Worm (Caenorhabditis elegans) whole organism, L4 larva: ENCODE results near the gene shpk-1.

ENCODE experiments used
- F37D6.2 ChIP-seq: sonication (generic microtip); optimal IDR thresholded peaks from 2 replicates; lab custom pipeline; 2016; ENCODE audit warnings: mild to moderate bottlenecking, missing genetic modification characterization, missing compliant biosample characterization
- attf-4 ChIP-seq: sonication (generic microtip); optimal IDR thresholded peaks from 3 replicates; lab custom pipeline; 2017; ENCODE audit warnings: missing biosample characterization, missing genetic modification characterization
- ceh-20 ChIP-seq: fragments of 200-800 bp; sonication (Bioruptor generic); IDR thresholded peaks from 2 replicates; pipeline ENCODE4 v1.3.6; 2022; ENCODE audit warnings: missing genetic modification reagents, missing genetic modification characterization, missing compliant biosample characterization
- ceh-28 ChIP-seq: fragments of 150-350 bp; optimal IDR thresholded peaks from 2 replicates; lab custom pipeline; 2014; ENCODE audit warnings: missing biosample characterization, missing genetic modification reagents, missing genetic modification characterization
- ceh-62 ChIP-seq: sonication (generic microtip); optimal IDR thresholded peaks from 2 replicates; lab custom pipeline; 2017; ENCODE audit warnings: missing biosample characterization, missing genetic modification characterization
- ceh-82 ChIP-seq: sonication (generic microtip); optimal IDR thresholded peaks from 2 replicates; lab custom pipeline; 2017; ENCODE audit warnings: missing biosample characterization, missing genetic modification characterization
- ces-1 ChIP-seq: fragments of 150-350 bp; sonication (generic microtip); optimal IDR thresholded peaks from 4 replicates; lab custom pipeline; 2014; ENCODE audit warnings: missing biosample characterization, missing genetic modification reagents, missing genetic modification characterization
- cey-2 ChIP-seq: sonication (generic microtip); optimal IDR thresholded peaks from 3 replicates; lab custom pipeline; 2017; ENCODE audit warnings: missing genetic modification characterization, mild to moderate bottlenecking, missing compliant biosample characterization, antibody characterized with exemption, borderline replicate concordance; ENCODE audit not compliant: insufficient read depth
- daf-16 ChIP-seq, 3 experiments: sonication (generic microtip); optimal IDR thresholded peaks; 2 replicates each; lab custom pipeline; 2016 to 2017; ENCODE audit warnings: missing genetic modification characterization in 3 of 3, missing genetic modification reagents in 3 of 3, mild to moderate bottlenecking in 2 of 3, missing compliant biosample characterization in 2 of 3, missing biosample characterization in 1 of 3, moderate library complexity in 1 of 3
- dve-1 ChIP-seq: sonication (generic microtip); optimal IDR thresholded peaks from 2 replicates; lab custom pipeline; 2017; ENCODE audit warnings: antibody characterized with exemption, mild to moderate bottlenecking, missing genetic modification characterization, missing compliant biosample characterization; ENCODE audit not compliant: insufficient read depth
- egl-43 ChIP-seq: fragments of 200-800 bp; sonication (Bioruptor generic); IDR thresholded peaks from 2 replicates; pipeline ENCODE4 v1.3.6; 2022; ENCODE audit warnings: missing genetic modification reagents, missing genetic modification characterization, missing compliant biosample characterization
- fkh-10 ChIP-seq: fragments of 150-350 bp; optimal IDR thresholded peaks from 2 replicates; lab custom pipeline; 2014; ENCODE audit warnings: missing biosample characterization, missing genetic modification reagents, missing genetic modification characterization
- gei-8 ChIP-seq: fragments of 200-800 bp; sonication (Bioruptor generic); optimal IDR thresholded peaks from 2 replicates; lab custom pipeline; 2018; ENCODE audit warnings: mild to moderate bottlenecking, missing genetic modification characterization, missing compliant biosample characterization
- hif-1 ChIP-seq, 2 experiments: sonication (generic microtip); optimal IDR thresholded peaks; 2 replicates each; lab custom pipeline; 2016 to 2017; ENCODE audit warnings: missing compliant biosample characterization in 2 of 2, missing genetic modification characterization in 2 of 2, missing genetic modification reagents in 2 of 2, missing genotype in 2 of 2, mild to moderate bottlenecking in 1 of 2
- hlh-11 ChIP-seq: fragments of 200-800 bp; sonication (Bioruptor generic); optimal IDR thresholded peaks from 2 replicates; lab custom pipeline; 2018; ENCODE audit warnings: mild to moderate bottlenecking, missing genetic modification characterization, missing compliant biosample characterization
- hlh-30 ChIP-seq: sonication (generic microtip); optimal IDR thresholded peaks from 2 replicates; lab custom pipeline; 2017; ENCODE audit warnings: antibody characterized with exemption, mild to moderate bottlenecking, missing genetic modification characterization, missing compliant biosample characterization; ENCODE audit not compliant: insufficient read depth
- lim-7 ChIP-seq: fragments of 200-800 bp; sonication (Bioruptor generic); IDR thresholded peaks from 2 replicates; pipeline ENCODE4 v1.3.6; 2022; ENCODE audit warnings: missing genetic modification characterization, missing compliant biosample characterization
- lir-3 ChIP-seq: sonication (generic microtip); optimal IDR thresholded peaks from 2 replicates; lab custom pipeline; 2016; ENCODE audit warnings: mild to moderate bottlenecking, missing genetic modification characterization, missing compliant biosample characterization
- madf-9 ChIP-seq: fragments of 200-800 bp; sonication (Bioruptor generic); conservative IDR thresholded peaks from 2 replicates; pipeline ENCODE4 v1.3.6; 2022; ENCODE audit warnings: missing genetic modification reagents, missing genetic modification characterization, missing compliant biosample characterization
- mep-1 ChIP-seq: fragments of 150-350 bp; sonication (generic microtip); optimal IDR thresholded peaks from 3 replicates; lab custom pipeline; 2014; ENCODE audit warnings: missing biosample characterization, missing genetic modification characterization
- mes-2 ChIP-seq: sonication (generic microtip); optimal IDR thresholded peaks from 2 replicates; lab custom pipeline; 2016; ENCODE audit warnings: missing genotype, mild to moderate bottlenecking, missing genetic modification characterization, missing compliant biosample characterization; ENCODE audit not compliant: poor library complexity, severe bottlenecking
- nhr-10 ChIP-seq: fragments of 150-350 bp; optimal IDR thresholded peaks from 2 replicates; lab custom pipeline; 2014; ENCODE audit warnings: missing biosample characterization, missing genetic modification characterization
- nhr-28 ChIP-seq: fragments of 150-350 bp; optimal IDR thresholded peaks from 2 replicates; lab custom pipeline; 2014; ENCODE audit warnings: missing biosample characterization, missing genetic modification characterization
- nhr-48 ChIP-seq: sonication (generic microtip); optimal IDR thresholded peaks from 2 replicates; lab custom pipeline; 2016; ENCODE audit warnings: mild to moderate bottlenecking, missing genetic modification characterization, missing compliant biosample characterization
- nhr-76 ChIP-seq: fragments of 150-350 bp; optimal IDR thresholded peaks from 2 replicates; lab custom pipeline; 2014; ENCODE audit warnings: missing biosample characterization, missing genetic modification characterization
- nhr-77 ChIP-seq: fragments of 150-350 bp; optimal IDR thresholded peaks from 2 replicates; lab custom pipeline; 2014; ENCODE audit warnings: missing biosample characterization, missing genetic modification characterization
- pha-4 ChIP-seq, 2 experiments: fragments of 150-350 bp in 1 of 2; fragments of 200-800 bp in 1 of 2; sonication (Bioruptor generic) in 1 of 2; IDR thresholded peaks in 1 of 2; optimal IDR thresholded peaks in 1 of 2; 2 replicates each; pipeline versions ENCODE4 v1.3.6 to Lab custom; 2014 to 2022; ENCODE audit warnings: missing genetic modification characterization in 2 of 2, missing genetic modification reagents in 2 of 2, missing biosample characterization in 1 of 2, missing compliant biosample characterization in 1 of 2
- php-3 ChIP-seq: fragments of 200-800 bp; sonication (Bioruptor generic); IDR thresholded peaks from 2 replicates; pipeline ENCODE4 v1.3.6; 2022; ENCODE audit warnings: missing genetic modification reagents, missing genetic modification characterization, missing compliant biosample characterization
- pqm-1 ChIP-seq: sonication (generic microtip); optimal IDR thresholded peaks from 2 replicates; lab custom pipeline; 2017; ENCODE audit warnings: missing biosample characterization, missing genetic modification characterization
- set-16 ChIP-seq: fragments of 200-800 bp; sonication (Bioruptor generic); IDR thresholded peaks from 2 replicates; pipeline ENCODE4 v1.3.6; 2022; ENCODE audit warnings: missing genetic modification reagents, missing genetic modification characterization, missing compliant biosample characterization
- skn-1 ChIP-seq: fragments of 150-350 bp; optimal IDR thresholded peaks from 2 replicates; lab custom pipeline; 2014; ENCODE audit warnings: missing biosample characterization, missing genetic modification characterization
- snpc-1.2 ChIP-seq: fragments of 200-800 bp; sonication (Bioruptor generic); IDR thresholded peaks from 2 replicates; pipeline ENCODE4 v1.3.6; 2022; ENCODE audit warnings: missing genetic modification reagents, missing genetic modification characterization, missing compliant biosample characterization
- spr-1 ChIP-seq: sonication (generic microtip); optimal IDR thresholded peaks from 2 replicates; lab custom pipeline; 2016; ENCODE audit warnings: mild to moderate bottlenecking, missing genetic modification characterization, missing compliant biosample characterization
- unc-62 ChIP-seq, 3 experiments: fragments of 150-350 bp in 1 of 3; sonication (generic microtip); optimal IDR thresholded peaks in 2 of 3; peaks in 1 of 3; 1 replicate in 1 of 3; 2 replicates in 2 of 3; lab custom pipeline; 2014 to 2017; ENCODE audit warnings: missing biosample characterization in 3 of 3, missing genetic modification characterization in 3 of 3, missing genetic modification reagents in 3 of 3, missing genotype in 1 of 3
- zag-1 ChIP-seq: fragments of 150-350 bp; optimal IDR thresholded peaks from 2 replicates; lab custom pipeline; 2014; ENCODE audit warnings: missing biosample characterization, missing genetic modification characterization
- zfp-2 ChIP-seq: sonication (generic microtip); optimal IDR thresholded peaks from 2 replicates; lab custom pipeline; 2016; ENCODE audit warnings: mild to moderate bottlenecking, missing genetic modification characterization, missing compliant biosample characterization
- zip-2 ChIP-seq: fragments of 150-350 bp; optimal IDR thresholded peaks from 2 replicates; lab custom pipeline; 2014; ENCODE audit warnings: missing biosample characterization, missing genetic modification characterization
- ztf-11 ChIP-seq: fragments of 150-350 bp; optimal IDR thresholded peaks from 2 replicates; lab custom pipeline; 2014; ENCODE audit warnings: missing biosample characterization, missing genetic modification characterization

shpk-1 gene

ce11 chrIII:13654950-13655349 lies 47.1 kb downstream of the shpk-1 start:
- no peak for TF ChIP-seq ces-1 (GFP tag; lab: Kevin White, UChicago)
- no peak for TF ChIP-seq F37D6.2 (tag; lab: Kevin White, UChicago)
- peak; percentile 89 for TF ChIP-seq set-16 (GFP tag; lab: Robert Waterston, UW)
- TF ChIP-seq zfp-2, result no peak

- peak; percentile 41; the same call in 1 of the 2 replicates for TF ChIP-seq egl-43 (GFP tag; lab: Robert Waterston, UW)
- no peak for TF ChIP-seq set-16 (GFP tag; lab: Robert Waterston, UW)
These were observed 48.9 kb downstream of the shpk-1 start for ce11 chrIII:13656680-13657079.

ce11 chrIII:13657975-13658374 lies 50.2 kb downstream of the shpk-1 start:
- TF ChIP-seq daf-16 (GFP tag; optimal IDR thresholded peaks at IDR 0.05; lab: Kevin White, UChicago), result no peak
- TF ChIP-seq daf-16 (tag; optimal IDR thresholded peaks at IDR 0.05; lab: Kevin White, UChicago), result peak; percentile 28
- TF ChIP-seq nhr-10 (tag; lab: Kevin White, UChicago), result no peak
- no peak for TF ChIP-seq ceh-82 (tag; lab: Kevin White, UChicago)
- no peak for TF ChIP-seq gei-8 (GFP tag; lab: Kevin White, UChicago)
- TF ChIP-seq mes-2 (tag; lab: Kevin White, UChicago), result peak; percentile 36
- TF ChIP-seq fkh-10 (GFP tag; lab: Kevin White, UChicago), result no peak
- TF ChIP-seq ceh-28 (tag; lab: Kevin White, UChicago), result no peak
- TF ChIP-seq php-3 (GFP tag; lab: Robert Waterston, UW), result no peak
- no peak for TF ChIP-seq pha-4 (GFP tag; IDR thresholded peaks at IDR 0.05; lab: Robert Waterston, UW)
- peak; percentile 19 for TF ChIP-seq pha-4 (tag; optimal IDR thresholded peaks at IDR 0.05; lab: Kevin White, UChicago)
- peak; percentile 40 for TF ChIP-seq hlh-11 (tag; lab: Kevin White, UChicago)
- 0 out of 2 replicates have a peak, but pooled peaks have one; percentile 35 for TF ChIP-seq lim-7 (GFP tag; lab: Robert Waterston, UW)
- TF ChIP-seq ztf-11, result no peak
- TF ChIP-seq lir-3 (tag; lab: Kevin White, UChicago), result no peak
- peak; percentile 31 for TF ChIP-seq pqm-1
- TF ChIP-seq zag-1, result no peak
- TF ChIP-seq ceh-20 (GFP tag; lab: Robert Waterston, UW), result no peak
- peak; percentile 34 for TF ChIP-seq nhr-28 (tag; lab: Kevin White, UChicago)
- TF ChIP-seq madf-9 (GFP tag; lab: Robert Waterston, UW), result no peak
- TF ChIP-seq dve-1 (tag; lab: Kevin White, UChicago), result peak; percentile 16
- peak; percentile 51 for TF ChIP-seq mep-1 (tag; lab: Kevin White, UChicago)

- no peak for TF ChIP-seq nhr-48 (tag; lab: Kevin White, UChicago)
- TF ChIP-seq ceh-62 (tag; lab: Kevin White, UChicago), result no peak
- TF ChIP-seq skn-1, result no peak
- no peak for TF ChIP-seq zag-1
- no peak for TF ChIP-seq snpc-1.2
- no peak for TF ChIP-seq nhr-76 (tag; lab: Kevin White, UChicago)
- TF ChIP-seq, all 104 proteins: peak for 0
These were observed 51.2 kb downstream of the shpk-1 start for ce11 chrIII:13659028-13659427.

ce11 chrIII:13660123-13660522 lies 52.3 kb downstream of the shpk-1 start:
- TF ChIP-seq set-16 (GFP tag; lab: Robert Waterston, UW) (peak; percentile 32; the same call in 1 of the 2 replicates), cey-2 (tag; lab: Kevin White, UChicago) (no peak), hlh-30 (tag; lab: Kevin White, UChicago) (no peak), spr-1 (tag; lab: Kevin White, UChicago) (no peak), hif-1 (tag; optimal IDR thresholded peaks at IDR 0.05; lab: Kevin White, UChicago) (no peak), egl-43 (GFP tag; lab: Robert Waterston, UW) (0 out of 2 replicates have a peak, but pooled peaks have one; percentile 45), unc-62 (GFP tag; optimal IDR thresholded peaks at IDR 0.05 in 1 of 2; lab: Kevin White, UChicago) (no peak), unc-62 (tag; optimal IDR thresholded peaks at IDR 0.05; lab: Kevin White, UChicago) (no peak), zip-2 (tag; lab: Kevin White, UChicago) (no peak), attf-4 (no peak), nhr-77 (tag; lab: Kevin White, UChicago) (no peak)
